Worm (Caenorhabditis elegans) whole organism, mixed stage, embryonic: Measurements from ENCODE around the gene F58B3.6.

Experiments used
- M03D4.4 ChIP-seq: sonication (generic microtip); optimal IDR thresholded peaks from 2 replicates; lab custom pipeline; 2017; ENCODE audit warnings: mild to moderate bottlenecking, missing genetic modification characterization, missing compliant biosample characterization
- bed-3 ChIP-seq: fragments of 200-800 bp; sonication (Bioruptor generic); optimal IDR thresholded peaks from 3 replicates; lab custom pipeline; 2018; ENCODE audit warnings: mild to moderate bottlenecking, missing genetic modification characterization, moderate library complexity, missing compliant biosample characterization
- blmp-1 ChIP-seq: fragments of 150-350 bp; optimal IDR thresholded peaks from 2 replicates; lab custom pipeline; 2014; ENCODE audit warnings: missing biosample characterization, missing genetic modification characterization
- ceh-39 ChIP-seq: fragments of 150-350 bp; optimal IDR thresholded peaks from 2 replicates; lab custom pipeline; 2014; ENCODE audit warnings: missing biosample characterization, missing genetic modification characterization
- ceh-43 ChIP-seq: fragments of 200-800 bp; sonication (Bioruptor generic); optimal IDR thresholded peaks from 2 replicates; lab custom pipeline; 2018; ENCODE audit warnings: mild to moderate bottlenecking, missing genetic modification characterization, moderate library complexity, missing compliant biosample characterization
- ceh-83 ChIP-seq: fragments of 200-800 bp; sonication (Bioruptor generic); optimal IDR thresholded peaks from 2 replicates; lab custom pipeline; 2018; ENCODE audit warnings: mild to moderate bottlenecking, missing genetic modification characterization, missing compliant biosample characterization
- ces-1 ChIP-seq: fragments of 150-350 bp; optimal IDR thresholded peaks from 2 replicates; lab custom pipeline; 2014; ENCODE audit warnings: missing biosample characterization, missing genetic modification reagents, missing genetic modification characterization
- cnd-1 ChIP-seq: fragments of 200-800 bp; sonication (Bioruptor generic); optimal IDR thresholded peaks from 2 replicates; lab custom pipeline; 2018; ENCODE audit warnings: mild to moderate bottlenecking, missing genetic modification characterization, missing compliant biosample characterization
- drap-1 ChIP-seq: fragments of 200-800 bp; sonication (Bioruptor generic); optimal IDR thresholded peaks from 3 replicates; lab custom pipeline; 2018; ENCODE audit warnings: mild to moderate bottlenecking, missing genetic modification characterization, missing compliant biosample characterization
- elt-1 ChIP-seq: sonication (generic microtip); optimal IDR thresholded peaks from 2 replicates; lab custom pipeline; 2017; ENCODE audit warnings: missing genetic modification characterization, mild to moderate bottlenecking, missing compliant biosample characterization, antibody characterized with exemption, moderate library complexity, borderline replicate concordance; ENCODE audit not compliant: insufficient read depth
- elt-3 ChIP-seq: fragments of 150-350 bp; optimal IDR thresholded peaks from 2 replicates; lab custom pipeline; 2014; ENCODE audit warnings: missing biosample characterization, missing genetic modification characterization
- flh-1 ChIP-seq: fragments of 200-800 bp; sonication (Bioruptor generic); optimal IDR thresholded peaks from 2 replicates; lab custom pipeline; 2018; ENCODE audit warnings: mild to moderate bottlenecking, missing genetic modification characterization, moderate library complexity, missing compliant biosample characterization
- ham-2 ChIP-seq: fragments of 200-800 bp; sonication (Bioruptor generic); optimal IDR thresholded peaks from 2 replicates; lab custom pipeline; 2018; ENCODE audit warnings: mild to moderate bottlenecking, missing genetic modification characterization, missing compliant biosample characterization
- hlh-1 ChIP-seq: fragments of 150-350 bp; optimal IDR thresholded peaks from 2 replicates; lab custom pipeline; 2014; ENCODE audit warnings: missing biosample characterization, missing genetic modification reagents, missing genetic modification characterization
- lin-13 ChIP-seq: fragments of 150-350 bp; optimal IDR thresholded peaks from 2 replicates; lab custom pipeline; 2014; ENCODE audit warnings: missing biosample characterization, missing genetic modification characterization
- lin-32 ChIP-seq: fragments of 200-800 bp; sonication (Bioruptor generic); optimal IDR thresholded peaks from 2 replicates; lab custom pipeline; 2018; ENCODE audit warnings: mild to moderate bottlenecking, missing genetic modification characterization, missing compliant biosample characterization
- lsy-2 ChIP-seq: fragments of 150-350 bp; optimal IDR thresholded peaks from 2 replicates; lab custom pipeline; 2014; ENCODE audit warnings: missing biosample characterization, missing genetic modification characterization
- mab-5 ChIP-seq: fragments of 150-350 bp; optimal IDR thresholded peaks from 2 replicates; lab custom pipeline; 2014; ENCODE audit warnings: missing biosample characterization, missing genetic modification characterization
- mep-1 ChIP-seq: fragments of 150-350 bp; optimal IDR thresholded peaks from 2 replicates; lab custom pipeline; 2017; ENCODE audit warnings: missing biosample characterization, missing genetic modification reagents, missing genetic modification characterization, inconsistent platforms
- mls-2 ChIP-seq: sonication (generic microtip); optimal IDR thresholded peaks from 2 replicates; lab custom pipeline; 2016; ENCODE audit warnings: mild to moderate bottlenecking, missing genetic modification characterization, moderate library complexity, missing compliant biosample characterization
- nhr-12 ChIP-seq: fragments of 150-350 bp; optimal IDR thresholded peaks from 2 replicates; lab custom pipeline; 2014; ENCODE audit warnings: missing biosample characterization, missing genetic modification characterization
- nhr-2 ChIP-seq: fragments of 150-350 bp; optimal IDR thresholded peaks from 2 replicates; lab custom pipeline; 2014; ENCODE audit warnings: missing biosample characterization, missing genetic modification characterization
- nhr-237 ChIP-seq: fragments of 150-350 bp; optimal IDR thresholded peaks from 2 replicates; lab custom pipeline; 2014; ENCODE audit warnings: missing biosample characterization, missing genetic modification characterization
- nhr-28 ChIP-seq: fragments of 150-350 bp; optimal IDR thresholded peaks from 2 replicates; lab custom pipeline; 2014; ENCODE audit warnings: missing biosample characterization, missing genetic modification characterization
- nhr-76 ChIP-seq: sonication (generic microtip); optimal IDR thresholded peaks from 2 replicates; lab custom pipeline; 2017; ENCODE audit warnings: missing biosample characterization, missing genetic modification characterization
- pha-4 ChIP-seq: fragments of 150-350 bp; optimal IDR thresholded peaks from 2 replicates; lab custom pipeline; 2018; ENCODE audit warnings: missing biosample characterization, missing genetic modification reagents, missing genetic modification characterization
- sem-2 ChIP-seq: fragments of 200-800 bp; sonication (Bioruptor generic); optimal IDR thresholded peaks from 2 replicates; lab custom pipeline; 2018; ENCODE audit warnings: mild to moderate bottlenecking, missing genetic modification characterization, missing compliant biosample characterization
- snpc-4 ChIP-seq: fragments of 150-350 bp; optimal IDR thresholded peaks from 2 replicates; lab custom pipeline; 2014; ENCODE audit warnings: missing biosample characterization, missing genetic modification characterization
- sptf-1 ChIP-seq: sonication (generic microtip); optimal IDR thresholded peaks from 2 replicates; lab custom pipeline; 2017; ENCODE audit warnings: mild to moderate bottlenecking, missing genetic modification characterization, moderate library complexity, missing compliant biosample characterization
- tbx-8 ChIP-seq: fragments of 200-800 bp; sonication (Bioruptor generic); optimal IDR thresholded peaks from 2 replicates; lab custom pipeline; 2018; ENCODE audit warnings: mild to moderate bottlenecking, missing genetic modification characterization, moderate library complexity, missing compliant biosample characterization
- unc-120 ChIP-seq: sonication (generic microtip); optimal IDR thresholded peaks from 2 replicates; lab custom pipeline; 2017; ENCODE audit warnings: missing genetic modification characterization, missing compliant biosample characterization; ENCODE audit not compliant: poor library complexity, severe bottlenecking
- unc-39 ChIP-seq: fragments of 150-350 bp; optimal IDR thresholded peaks from 2 replicates; lab custom pipeline; 2014; ENCODE audit warnings: missing biosample characterization, missing genetic modification characterization
- unc-62 ChIP-seq: fragments of 150-350 bp; optimal IDR thresholded peaks from 2 replicates; lab custom pipeline; 2014; ENCODE audit warnings: missing biosample characterization, missing genetic modification reagents, missing genetic modification characterization
- zip-8 ChIP-seq: fragments of 150-350 bp; optimal IDR thresholded peaks from 2 replicates; lab custom pipeline; 2014; ENCODE audit warnings: missing biosample characterization, missing genetic modification characterization
- ztf-11 ChIP-seq: fragments of 150-350 bp; optimal IDR thresholded peaks from 2 replicates; lab custom pipeline; 2014; ENCODE audit warnings: missing biosample characterization, missing genetic modification characterization

F58B3.6 gene

DNA sequence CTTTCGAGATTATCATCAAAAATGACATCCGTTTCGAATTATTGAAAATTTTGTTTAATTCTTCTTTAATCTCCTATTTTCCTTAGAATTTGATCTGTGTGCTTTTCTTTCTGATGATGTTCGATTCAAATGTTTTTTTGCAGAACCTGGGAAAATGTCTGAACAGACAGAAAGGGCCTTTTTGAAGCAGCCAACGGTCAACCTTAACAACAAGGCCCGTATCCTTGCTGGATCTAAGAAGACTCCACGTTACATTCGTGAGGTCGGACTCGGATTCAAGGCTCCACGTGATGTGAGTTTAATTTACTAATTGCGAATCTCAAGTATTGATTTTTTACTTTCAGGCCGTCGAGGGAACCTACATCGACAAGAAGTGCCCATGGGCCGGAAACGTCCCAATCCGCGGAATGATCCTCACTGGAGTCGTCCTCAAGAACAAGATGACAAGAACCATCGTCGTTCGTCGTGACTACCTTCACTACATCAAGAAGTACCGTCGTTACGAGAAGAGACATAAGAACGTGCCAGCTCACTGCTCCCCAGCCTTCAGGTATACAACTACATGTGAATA lies 33.9 kb upstream of the F58B3.6 start, which contains the start of gene rps-11:
Gene rps-11 (plus strand): TSS at position 144 of the 571 bp plus-strand sequence.
- no peak for TF ChIP-seq ceh-39 (tag; lab: Kevin White, UChicago)
- TF ChIP-seq nhr-2 (tag; lab: Kevin White, UChicago) = no peak
- no peak for TF ChIP-seq ces-1 (GFP tag; lab: Kevin White, UChicago)
- no peak for TF ChIP-seq sem-2
- TF ChIP-seq flh-1 (GFP tag; lab: Kevin White, UChicago) = no peak
- TF ChIP-seq nhr-28 (tag; lab: Kevin White, UChicago) = no peak
- no peak for TF ChIP-seq ham-2 (GFP tag; lab: Kevin White, UChicago)
- no peak for TF ChIP-seq hlh-1 (tag; lab: Kevin White, UChicago)
- TF ChIP-seq nhr-12 (tag; lab: Kevin White, UChicago) = no peak
- TF ChIP-seq elt-3 = no peak
- TF ChIP-seq lin-32 = no peak

DNA sequence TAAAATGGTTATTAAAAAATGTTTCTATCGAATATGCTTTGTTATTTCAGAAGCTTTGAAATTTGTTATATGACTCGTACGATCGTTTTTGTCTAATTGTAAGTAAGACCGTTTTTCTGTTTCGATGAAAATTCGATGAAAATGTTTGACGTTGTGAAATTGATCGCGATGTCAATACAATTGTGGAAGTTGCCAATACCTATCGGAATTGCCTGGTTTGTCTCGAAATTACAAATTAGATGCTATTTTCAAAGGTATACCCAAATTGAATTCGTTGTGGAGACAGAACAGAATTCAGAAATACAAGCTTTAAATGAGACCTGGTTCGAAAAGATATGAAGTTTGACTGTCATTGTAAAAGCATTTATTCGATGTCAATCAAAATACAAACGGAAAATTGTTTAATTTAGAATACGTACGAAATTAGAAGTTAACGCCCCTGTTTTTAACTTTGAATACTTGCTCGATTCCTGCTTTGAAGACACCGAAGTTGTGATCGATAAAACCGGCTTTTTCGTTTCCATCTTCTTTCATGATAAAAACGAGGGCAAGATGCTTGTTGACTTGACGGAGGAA lies 33.1 kb upstream of the F58B3.6 start:
- TF ChIP-seq lin-32 (no peak), M03D4.4 (tag; lab: Kevin White, UChicago) (no peak), mep-1 (tag; lab: Kevin White, UChicago) (no peak), unc-120 (tag; lab: Kevin White, UChicago) (no peak), flh-1 (GFP tag; lab: Kevin White, UChicago) (no peak), bed-3 (no peak), drap-1 (GFP tag; lab: Kevin White, UChicago) (no peak), zip-8 (tag; lab: Kevin White, UChicago) (no peak), ceh-43 (no peak), unc-62 (GFP tag; lab: Kevin White, UChicago) (no peak), ceh-83 (GFP tag; lab: Kevin White, UChicago) (no peak), nhr-12 (tag; lab: Kevin White, UChicago) (no peak), mab-5 (tag; lab: Kevin White, UChicago) (no peak)

DNA sequence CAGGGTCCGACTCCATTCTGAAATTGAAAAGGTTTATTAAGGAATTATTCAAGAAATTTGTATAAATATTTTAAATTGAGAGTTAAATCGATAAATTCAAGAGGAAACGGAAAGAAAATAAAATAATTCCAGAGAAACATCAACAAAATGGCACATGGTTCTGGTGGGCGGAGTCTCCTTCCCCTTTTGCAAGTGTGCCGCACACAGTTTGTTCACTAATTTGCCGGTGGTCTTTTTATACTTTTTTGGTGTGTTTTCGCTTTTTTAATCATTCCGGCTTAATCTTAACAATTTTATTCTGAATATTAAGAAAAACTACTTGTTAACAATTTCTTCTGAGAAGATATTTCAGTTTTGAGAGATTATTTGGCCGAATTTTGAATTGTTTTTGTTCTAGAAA lies 31.5 kb upstream of the F58B3.6 start, which contains the start of the genes ragc-1 and Y24F12A.1:
Gene ragc-1 (minus strand): TSS at position 25 of the 400 bp plus-strand sequence.
Gene Y24F12A.1 (plus strand): TSS at position 346 of the 400 bp plus-strand sequence.
- no peak for TF ChIP-seq drap-1 (GFP tag; lab: Kevin White, UChicago)
- TF ChIP-seq ztf-11 (tag; lab: Kevin White, UChicago) = no peak
- TF ChIP-seq ceh-39 (tag; lab: Kevin White, UChicago) = no peak
- peak; percentile 69 for TF ChIP-seq ceh-43
- TF ChIP-seq elt-3 = no peak
- no peak for TF ChIP-seq lin-32
- peak; percentile 71 for TF ChIP-seq hlh-1 (tag; lab: Kevin White, UChicago)
- peak; percentile 40 for TF ChIP-seq ces-1 (GFP tag; lab: Kevin White, UChicago)
- no peak for TF ChIP-seq ham-2 (GFP tag; lab: Kevin White, UChicago)
- TF ChIP-seq M03D4.4 (tag; lab: Kevin White, UChicago) = peak; percentile 57
- peak; percentile 58 for TF ChIP-seq sptf-1
- no peak for TF ChIP-seq cnd-1 (tag; lab: Kevin White, UChicago)
- TF ChIP-seq nhr-28 (tag; lab: Kevin White, UChicago) = no peak
- no peak for TF ChIP-seq nhr-12 (tag; lab: Kevin White, UChicago)
- peak; percentile 19 for TF ChIP-seq unc-120 (tag; lab: Kevin White, UChicago)
- no peak for TF ChIP-seq mls-2 (tag; lab: Kevin White, UChicago)
- TF ChIP-seq ceh-83 (GFP tag; lab: Kevin White, UChicago) = no peak
- TF ChIP-seq blmp-1 (tag; lab: Kevin White, UChicago) = no peak
- no peak for TF ChIP-seq nhr-76 (tag; lab: Kevin White, UChicago)
- peak; percentile 36 for TF ChIP-seq pha-4
- TF ChIP-seq tbx-8 = no peak
- peak; percentile 42 for TF ChIP-seq bed-3
- no peak for TF ChIP-seq snpc-4 (tag; lab: Kevin White, UChicago)
- peak; percentile 12 for TF ChIP-seq nhr-237 (tag; lab: Kevin White, UChicago)
- TF ChIP-seq lsy-2 (tag; lab: Kevin White, UChicago) = peak; percentile 42
- TF ChIP-seq flh-1 (GFP tag; lab: Kevin White, UChicago) = peak; percentile 10
- no peak for TF ChIP-seq lin-13
- TF ChIP-seq unc-62 (GFP tag; lab: Kevin White, UChicago) = no peak
- no peak for TF ChIP-seq nhr-2 (tag; lab: Kevin White, UChicago)
- peak; percentile 75 for TF ChIP-seq mep-1 (tag; lab: Kevin White, UChicago)
- TF ChIP-seq mab-5 (tag; lab: Kevin White, UChicago) = no peak
- peak; percentile 39 for TF ChIP-seq sem-2
- TF ChIP-seq zip-8 (tag; lab: Kevin White, UChicago) = no peak
- peak; percentile 17 for TF ChIP-seq elt-1 (tag; lab: Kevin White, UChicago)
- TF ChIP-seq unc-39 = no peak
